Fruit fly (Drosophila melanogaster): Measurements from ENCODE around the gene nom.

Gene nom

DNA sequence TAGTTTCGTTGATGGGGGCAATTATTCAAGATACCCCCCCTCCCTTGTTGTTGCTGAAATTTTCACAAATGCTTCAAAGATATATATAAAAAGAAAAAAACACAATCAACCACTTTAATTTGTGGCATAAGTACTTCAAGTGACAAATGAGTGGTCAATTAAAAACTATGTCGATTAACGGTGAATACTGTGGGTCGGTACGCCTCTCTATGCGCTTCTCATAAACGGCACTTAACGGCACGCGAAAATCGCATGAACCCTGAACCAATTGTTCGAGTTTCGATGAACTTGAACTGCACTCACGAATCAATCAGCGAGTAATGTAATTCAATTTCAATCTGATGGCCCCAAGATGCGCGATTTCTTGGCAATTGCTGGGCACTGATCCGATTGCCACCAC lies 17.1 kb downstream of the nom start:
- TF ChIP-seq CG34367 (tag; optimal IDR thresholded peaks at IDR 0.05) (no peak), D1 (tag; optimal IDR thresholded peaks at IDR 0.05) (no peak), CG13204 (GFP tag; optimal IDR thresholded peaks at IDR 0.05) (no peak), CG17806 (tag; optimal IDR thresholded peaks at IDR 0.05) (no peak)

DNA sequence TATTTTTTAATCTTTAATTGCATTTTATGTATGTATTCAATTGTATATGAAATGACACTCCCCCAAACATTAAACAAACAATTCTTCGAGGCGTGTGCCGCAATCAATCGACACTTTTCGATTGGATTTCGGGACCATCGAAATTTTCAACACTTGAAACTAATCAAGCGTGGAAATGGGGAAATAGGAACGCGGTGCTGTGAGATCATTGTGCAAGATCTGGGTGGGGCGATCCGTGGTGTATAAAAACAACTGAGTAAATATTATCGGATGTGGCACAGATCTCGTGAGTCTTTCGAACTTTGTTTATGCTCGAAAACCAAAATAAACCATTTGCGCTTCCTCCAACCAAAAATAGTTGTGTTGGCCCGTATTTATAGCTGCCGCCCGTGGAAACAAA lies 18.3 kb downstream of the nom start:
- TF ChIP-seq Pif1A (GFP tag; optimal IDR thresholded peaks at IDR 0.05) = no peak
- TF ChIP-seq CG32121 (GFP tag; IDR thresholded peaks at IDR 0.05) = no peak
- no peak for TF ChIP-seq fd96Ca (GFP tag; IDR thresholded peaks at IDR 0.05)

DNA sequence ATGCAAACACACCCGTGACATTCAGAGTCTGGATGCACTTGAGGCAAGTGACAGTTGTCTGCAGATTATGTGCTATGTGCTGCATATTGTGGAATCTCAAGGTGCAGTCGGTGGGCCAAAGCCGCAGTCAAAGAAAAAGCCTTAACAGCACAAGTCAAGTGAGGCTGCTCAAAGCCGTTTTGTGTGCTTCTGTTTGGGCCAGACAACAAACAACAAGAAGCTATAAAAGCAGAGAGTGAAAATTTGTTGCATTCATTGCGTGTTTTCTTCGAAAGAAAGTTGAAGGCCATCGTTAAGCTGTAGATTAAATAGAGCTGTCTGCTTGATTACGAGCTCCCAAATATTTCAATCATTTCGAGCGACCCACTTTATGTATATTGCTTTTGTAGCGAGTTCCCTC lies 19.0 kb downstream of the nom start:
- TF ChIP-seq CG14655 (GFP tag; optimal IDR thresholded peaks at IDR 0.05) (no peak), Pif1B (GFP tag; optimal IDR thresholded peaks at IDR 0.05) (no peak), D1 (tag; optimal IDR thresholded peaks at IDR 0.05) (no peak), CG32121 (GFP tag; IDR thresholded peaks at IDR 0.05) (no peak), gl (tag; optimal IDR thresholded peaks at IDR 0.05) (no peak), CG10348 (GFP tag; IDR thresholded peaks at IDR 0.05) (no peak), CG8301 (tag; optimal IDR thresholded peaks at IDR 0.05) (no peak), Ets98B (GFP tag; IDR thresholded peaks at IDR 0.05) (no peak), CG17806 (tag; optimal IDR thresholded peaks at IDR 0.05) (no peak), CG4496 (GFP tag; IDR thresholded peaks at IDR 0.05) (no peak), EcR (GFP tag; optimal IDR thresholded peaks at IDR 0.05) (no peak), CG12605 (GFP tag; IDR thresholded peaks at IDR 0.05) (no peak), CG34367 (tag; optimal IDR thresholded peaks at IDR 0.05) (no peak), fd96Ca (GFP tag; IDR thresholded peaks at IDR 0.05) (no peak), CG15710 (tag; optimal IDR thresholded peaks at IDR 0.05) (no peak)

DNA sequence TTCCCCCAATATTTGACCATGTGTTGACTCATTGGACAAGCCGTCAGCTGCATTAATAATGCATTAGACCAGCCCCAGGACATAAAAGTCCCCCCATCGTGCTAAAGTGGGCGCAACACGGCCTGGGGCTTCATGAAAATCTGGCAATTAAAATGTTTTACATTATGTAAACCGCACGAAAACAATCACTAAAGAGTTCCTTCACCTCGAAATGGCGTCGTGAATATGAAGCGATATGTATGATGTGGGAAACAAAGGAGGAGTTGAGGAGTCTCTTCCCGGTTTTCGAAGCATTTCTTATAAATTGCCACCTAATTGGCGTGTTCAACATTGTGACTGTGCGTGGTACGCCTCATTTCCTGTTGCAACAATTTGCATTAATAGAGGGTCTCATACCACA lies 19.7 kb downstream of the nom start:
- TF ChIP-seq EcR (GFP tag; optimal IDR thresholded peaks at IDR 0.05) (peak; percentile 65), Ets98B (GFP tag; IDR thresholded peaks at IDR 0.05) (no peak), CG4496 (GFP tag; IDR thresholded peaks at IDR 0.05) (no peak), CG34367 (tag; optimal IDR thresholded peaks at IDR 0.05) (no peak)

DNA sequence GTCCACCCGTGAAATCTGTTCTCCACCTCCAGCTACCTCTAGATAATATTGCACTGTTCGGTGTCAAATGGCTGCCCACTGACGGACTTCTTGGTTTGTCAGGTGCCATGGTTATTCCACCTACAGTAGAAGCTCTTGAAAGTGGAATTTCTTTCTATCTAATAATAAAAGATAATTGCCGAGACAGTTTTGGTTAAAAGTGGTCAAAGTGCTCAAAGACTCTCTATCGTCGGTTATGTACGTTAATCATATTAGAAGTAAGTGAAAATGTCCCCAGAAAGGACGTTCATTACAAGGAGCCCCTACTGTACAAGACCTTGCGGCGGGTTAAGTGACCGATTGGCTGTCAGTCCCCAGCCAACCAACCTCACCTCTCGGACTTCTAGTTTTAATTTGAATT lies 21.2 kb downstream of the nom start:
- TF ChIP-seq CG8301 (tag; optimal IDR thresholded peaks at IDR 0.05) (peak; percentile 30), CG10348 (GFP tag; IDR thresholded peaks at IDR 0.05) (no peak), Snoo (tag; optimal IDR thresholded peaks at IDR 0.05) (peak; percentile 46), D1 (tag; optimal IDR thresholded peaks at IDR 0.05) (no peak), CG13204 (GFP tag; optimal IDR thresholded peaks at IDR 0.05) (no peak), Pif1B (GFP tag; optimal IDR thresholded peaks at IDR 0.05) (peak; percentile 61), CG4496 (GFP tag; IDR thresholded peaks at IDR 0.05) (peak; percentile 24; the same call in 1 of the 3 replicates), CG14655 (GFP tag; optimal IDR thresholded peaks at IDR 0.05) (peak; percentile 44), CG8159 (tag; optimal IDR thresholded peaks at IDR 0.05) (peak; percentile 10), CG17806 (tag; optimal IDR thresholded peaks at IDR 0.05) (peak; percentile 48), CG34367 (tag; optimal IDR thresholded peaks at IDR 0.05) (no peak), Pif1A (GFP tag; optimal IDR thresholded peaks at IDR 0.05) (peak; percentile 75), CG15710 (tag; optimal IDR thresholded peaks at IDR 0.05) (peak; percentile 21), gl (tag; optimal IDR thresholded peaks at IDR 0.05) (no peak), CG32121 (GFP tag; IDR thresholded peaks at IDR 0.05) (no peak; the same call in 1 of the 2 replicates), rn (GFP tag; IDR thresholded peaks at IDR 0.05) (no peak), fd96Ca (GFP tag; IDR thresholded peaks at IDR 0.05) (peak; percentile 74), EcR (GFP tag; optimal IDR thresholded peaks at IDR 0.05) (no peak), CG12605 (GFP tag; IDR thresholded peaks at IDR 0.05) (0 out of 2 replicates have a peak, but pooled peaks have one; percentile 19), CG9948 (tag; optimal IDR thresholded peaks at IDR 0.05) (peak; percentile 34), Ets98B (GFP tag; IDR thresholded peaks at IDR 0.05) (peak; percentile 35; the same call in 1 of the 2 replicates)

DNA sequence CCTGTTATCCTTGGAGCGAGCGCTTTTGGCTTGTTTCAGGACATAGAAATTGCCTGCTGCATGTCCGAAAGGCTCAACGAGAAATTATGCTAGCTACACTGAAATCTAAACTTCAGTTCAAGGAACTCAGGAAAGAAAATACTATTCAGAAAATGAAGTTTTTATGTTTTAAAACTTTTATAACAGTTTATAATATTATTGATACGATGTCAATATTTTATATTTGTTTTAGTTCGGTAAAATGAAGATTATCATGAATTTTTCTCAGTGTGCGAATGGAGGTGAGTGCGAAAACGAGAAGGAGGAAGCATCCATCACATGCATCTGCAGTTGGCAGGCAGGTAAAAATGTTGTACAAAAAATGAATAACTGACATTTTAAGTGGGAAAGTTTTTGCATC lies 23.4 kb downstream of the nom start:
- TF ChIP-seq CG13204 (GFP tag; optimal IDR thresholded peaks at IDR 0.05) (peak; percentile 6), CG9948 (tag; optimal IDR thresholded peaks at IDR 0.05) (peak; percentile 78), CG15710 (tag; optimal IDR thresholded peaks at IDR 0.05) (peak; percentile 77), rn (GFP tag; IDR thresholded peaks at IDR 0.05) (0 out of 2 replicates have a peak, but pooled peaks have one; percentile 28), CG32121 (GFP tag; IDR thresholded peaks at IDR 0.05) (peak; percentile 84), CG12605 (GFP tag; IDR thresholded peaks at IDR 0.05) (peak; percentile 84), EcR (GFP tag; optimal IDR thresholded peaks at IDR 0.05) (no peak), CG4496 (GFP tag; IDR thresholded peaks at IDR 0.05) (peak; percentile 87), gl (tag; optimal IDR thresholded peaks at IDR 0.05) (peak; percentile 42), CG8159 (tag; optimal IDR thresholded peaks at IDR 0.05) (peak; percentile 86), D1 (tag; optimal IDR thresholded peaks at IDR 0.05) (peak; percentile 56), CG34367 (tag; optimal IDR thresholded peaks at IDR 0.05) (peak; percentile 68), CG10348 (GFP tag; IDR thresholded peaks at IDR 0.05) (no peak), Ets98B (GFP tag; IDR thresholded peaks at IDR 0.05) (peak; percentile 73), CG14655 (GFP tag; optimal IDR thresholded peaks at IDR 0.05) (peak; percentile 72), CG8301 (tag; optimal IDR thresholded peaks at IDR 0.05) (peak; percentile 76), fd96Ca (GFP tag; IDR thresholded peaks at IDR 0.05) (peak; percentile 52), Pif1A (GFP tag; optimal IDR thresholded peaks at IDR 0.05) (peak; percentile 95), Snoo (tag; optimal IDR thresholded peaks at IDR 0.05) (peak; percentile 80), CG17806 (tag; optimal IDR thresholded peaks at IDR 0.05) (peak; percentile 79), Pif1B (GFP tag; optimal IDR thresholded peaks at IDR 0.05) (peak; percentile 92)

Measured in whole organism, pupa.